Worm (Caenorhabditis elegans): ENCODE results near the gene C26B9.2.

Gene C26B9.2

ce11 chrX:5339889-5340288 is at the start of gene C26B9.2:
C26B9.2 (plus strand) TSS chrX:5340189.
- TF ChIP-seq F26F4.8 (GFP tag; conservative IDR thresholded peaks at IDR 0.05) = no peak
- no peak for TF ChIP-seq unc-39 (tag; optimal IDR thresholded peaks at IDR 0.05)
- TF ChIP-seq snpc-1.2 (GFP tag; IDR thresholded peaks at IDR 0.05) = no peak
- TF ChIP-seq ces-1 (GFP tag; optimal IDR thresholded peaks at IDR 0.05) = no peak
- no peak for TF ChIP-seq zfp-3 (GFP tag; conservative IDR thresholded peaks at IDR 0.05)
- TF ChIP-seq hlh-11 (tag; optimal IDR thresholded peaks at IDR 0.05) = no peak
- no peak for TF ChIP-seq lin-29 (GFP tag; IDR thresholded peaks at IDR 0.05)
- no peak for TF ChIP-seq lin-15B (tag; optimal IDR thresholded peaks at IDR 0.05)
- TF ChIP-seq R02D3.7 (tag; optimal IDR thresholded peaks at IDR 0.05) = no peak
- TF ChIP-seq jun-1 (tag; optimal IDR thresholded peaks at IDR 0.05) = no peak
- TF ChIP-seq vab-7 (GFP tag; IDR thresholded peaks at IDR 0.05) = no peak
- TF ChIP-seq egl-43 (GFP tag; IDR thresholded peaks at IDR 0.05) = no peak
- no peak for TF ChIP-seq php-3 (GFP tag; IDR thresholded peaks at IDR 0.05)
- no peak for TF ChIP-seq mes-2 (tag; optimal IDR thresholded peaks at IDR 0.05; ENCODE audit: poor library complexity, severe bottlenecking)
- TF ChIP-seq F49E8.2 (tag; optimal IDR thresholded peaks at IDR 0.05; ENCODE audit: borderline replicate concordance) = no peak
- no peak for TF ChIP-seq nhr-28 (tag; optimal IDR thresholded peaks at IDR 0.05)
- no peak for TF ChIP-seq hif-1 (tag; optimal IDR thresholded peaks at IDR 0.05)

- peak in 1 of 2 experiments; percentile 5 for TF ChIP-seq hif-1 (tag; optimal IDR thresholded peaks at IDR 0.05)
- TF ChIP-seq daf-8 (GFP tag; IDR thresholded peaks at IDR 0.05) = no peak
- TF ChIP-seq duxl-1 (tag; optimal IDR thresholded peaks at IDR 0.05; ENCODE audit: poor library complexity) = no peak
- no peak for TF ChIP-seq hlh-11 (tag; optimal IDR thresholded peaks at IDR 0.05)
- TF ChIP-seq Y75B8A.6 (GFP tag; IDR thresholded peaks at IDR 0.05) = no peak
- TF ChIP-seq daf-16 (GFP tag; optimal IDR thresholded peaks at IDR 0.05) = no peak
- no peak for TF ChIP-seq daf-16 (tag; optimal IDR thresholded peaks at IDR 0.05)
- no peak for TF ChIP-seq hmg-1.1 (GFP tag; IDR thresholded peaks at IDR 0.05)
- TF ChIP-seq hlh-30 (tag; optimal IDR thresholded peaks at IDR 0.05; ENCODE audit: insufficient read depth) = peak; percentile 50
- TF ChIP-seq mxl-3 (GFP tag; optimal IDR thresholded peaks at IDR 0.05) = no peak
- no peak for TF ChIP-seq lin-29 (GFP tag; IDR thresholded peaks at IDR 0.05)
Measured at ce11 chrX:5293862-5294261, 46.1 kb upstream of the C26B9.2 start.

- TF ChIP-seq hlh-30 (tag; optimal IDR thresholded peaks at IDR 0.05; ENCODE audit: insufficient read depth) (peak; percentile 2), saeg-2 (GFP tag; IDR thresholded peaks at IDR 0.05) (no peak), fos-1 (tag; optimal IDR thresholded peaks at IDR 0.05) (no peak), sdz-12 (GFP tag; optimal IDR thresholded peaks at IDR 0.05) (no peak), lin-38 (GFP tag; IDR thresholded peaks at IDR 0.05) (0 out of 2 replicates have a peak, but pooled peaks have one; percentile 12), nhr-102 (tag; optimal IDR thresholded peaks at IDR 0.05) (no peak), zfp-2 (tag; optimal IDR thresholded peaks at IDR 0.05) (no peak), ceh-44 (GFP tag; IDR thresholded peaks at IDR 0.05) (no peak), lim-7 (GFP tag; IDR thresholded peaks at IDR 0.05) (no peak), mep-1 (tag; optimal IDR thresholded peaks at IDR 0.05) (peak; percentile 54), ceh-62 (tag; optimal IDR thresholded peaks at IDR 0.05) (no peak), lin-39 (tag; optimal IDR thresholded peaks at IDR 0.05) (no peak), R02D3.7 (tag; optimal IDR thresholded peaks at IDR 0.05) (no peak), vab-7 (GFP tag; IDR thresholded peaks at IDR 0.05) (no peak), ceh-20 (GFP tag; IDR thresholded peaks at IDR 0.05) (no peak), duxl-1 (tag; optimal IDR thresholded peaks at IDR 0.05; ENCODE audit: poor library complexity) (no peak), pqm-1 (tag; optimal IDR thresholded peaks at IDR 0.05) (no peak), Y105C5A.15 (GFP tag; IDR thresholded peaks at IDR 0.05) (no peak), hlh-11 (tag; optimal IDR thresholded peaks at IDR 0.05) (peak; percentile 20), ztf-11 (tag; optimal IDR thresholded peaks at IDR 0.05) (no peak), nhr-76 (tag; optimal IDR thresholded peaks at IDR 0.05) (no peak), nhr-11 (tag; optimal IDR thresholded peaks at IDR 0.05) (no peak), ctbp-1 (GFP tag; IDR thresholded peaks at IDR 0.05) (no peak), nhr-25 (tag; optimal IDR thresholded peaks at IDR 0.05; ENCODE audit: borderline replicate concordance, insufficient read depth) (no peak), ceh-32 (tag; optimal IDR thresholded peaks at IDR 0.05; ENCODE audit: poor library complexity) (no peak), zip-11 (GFP tag; IDR thresholded peaks at IDR 0.05) (no peak), nhr-48 (tag; optimal IDR thresholded peaks at IDR 0.05) (no peak)
Measured at ce11 chrX:5297942-5298611, 41.9 kb upstream of the C26B9.2 start, which contains the start of gene ift-81. ift-81 (plus strand) TSS chrX:5298561.

Data from whole organism, L4 larva.